Fruit fly (Drosophila melanogaster): ENCODE measurements around the gene CG11122.

Gene CG11122

dm6 chrX:11081242-11081641 is 43.3 kb downstream of the CG11122 start (continued):
- TF ChIP-seq CG8388 (GFP tag; optimal IDR thresholded peaks at IDR 0.05) (peak; percentile 30), NC2β (GFP tag; optimal IDR thresholded peaks at IDR 0.05) (no peak), E2f2 (GFP tag; IDR thresholded peaks at IDR 0.05) (no peak; the same call in 1 of the 2 replicates), CG18476 (GFP tag; optimal IDR thresholded peaks at IDR 0.05) (peak; percentile 9), CG15073 (GFP tag; optimal IDR thresholded peaks at IDR 0.05) (no peak), MTF-1 (GFP tag; optimal IDR thresholded peaks at IDR 0.05; ENCODE audit: borderline replicate concordance) (no peak), Six4 (GFP tag; optimal IDR thresholded peaks at IDR 0.05) (no peak), CG9727 (GFP tag; optimal IDR thresholded peaks at IDR 0.05) (peak; percentile 24), CG1647 (GFP tag; optimal IDR thresholded peaks at IDR 0.05) (no peak), CG9817 (tag; optimal IDR thresholded peaks at IDR 0.05) (peak; percentile 50), CG9932 (GFP tag; IDR thresholded peaks at IDR 0.05) (0 out of 2 replicates have a peak, but pooled peaks have one; percentile 21), lbe (GFP tag; optimal IDR thresholded peaks at IDR 0.05) (no peak), Ets65A (GFP tag) (peak; percentile 73), dmrt99B (tag; optimal IDR thresholded peaks at IDR 0.05) (peak; percentile 29), z (GFP tag; IDR thresholded peaks at IDR 0.05) (no peak), gem (tag; optimal IDR thresholded peaks at IDR 0.05) (peak; percentile 75), seq (GFP tag; IDR thresholded peaks at IDR 0.05) (peak; percentile 48; the same call in 1 of the 2 replicates), CG30020 (tag; optimal IDR thresholded peaks at IDR 0.05) (no peak), ewg (GFP tag; optimal IDR thresholded peaks at IDR 0.05) (peak; percentile 3), CG4820 (GFP tag; optimal IDR thresholded peaks at IDR 0.05) (peak; percentile 38), HHEX (GFP tag; optimal IDR thresholded peaks at IDR 0.05) (peak; percentile 27), zfh1 (GFP tag; IDR thresholded peaks at IDR 0.05) (0 out of 3 replicates have a peak, but pooled peaks have one; percentile 12), cwo (GFP tag; optimal IDR thresholded peaks at IDR 0.05) (peak; percentile 40), Kr (GFP tag; optimal IDR thresholded peaks at IDR 0.05) (no peak), CG12942 (GFP tag; optimal IDR thresholded peaks at IDR 0.05) (no peak), bab2 (GFP tag; optimal IDR thresholded peaks at IDR 0.05) (no peak), Gug (GFP tag; IDR thresholded peaks at IDR 0.05) (0 out of 4 replicates have a peak, but pooled peaks have one; percentile 10), stc (GFP tag; IDR thresholded peaks at IDR 0.05) (no peak), CG6254 (GFP tag; optimal IDR thresholded peaks at IDR 0.05) (peak; percentile 21), bcd (GFP tag; optimal IDR thresholded peaks at IDR 0.05) (peak; percentile 61), tll (GFP tag; optimal IDR thresholded peaks at IDR 0.05) (no peak), pho (GFP tag; optimal IDR thresholded peaks at IDR 0.05) (peak; percentile 13), vvl (GFP tag; IDR thresholded peaks at IDR 0.05) (peak; percentile 47; the same call in 1 of the 2 replicates), dysf (GFP tag; IDR thresholded peaks at IDR 0.05) (peak; percentile 70), CG16815 (GFP tag; optimal IDR thresholded peaks at IDR 0.05) (peak; percentile 11), row (GFP tag; IDR thresholded peaks at IDR 0.05) (peak; percentile 64), CG13775 (GFP tag; optimal IDR thresholded peaks at IDR 0.05) (peak; percentile 32), D19A (tag; optimal IDR thresholded peaks at IDR 0.05) (peak; percentile 40), CG7839 (tag; optimal IDR thresholded peaks at IDR 0.05) (peak; percentile 62), CG12104 (GFP tag; optimal IDR thresholded peaks at IDR 0.05) (no peak), ttk (GFP tag; IDR thresholded peaks at IDR 0.05) (peak; percentile 57; the same call in 1 of the 2 replicates), cad (GFP tag; optimal IDR thresholded peaks at IDR 0.05) (no peak), CG11093 (GFP tag; IDR thresholded peaks at IDR 0.05) (no peak), zf30C (GFP tag; optimal IDR thresholded peaks at IDR 0.05) (no peak), CG4424 (GFP tag; optimal IDR thresholded peaks at IDR 0.05) (peak; percentile 1), wor (GFP tag; IDR thresholded peaks at IDR 0.05) (no peak), CG14014 (GFP tag; IDR thresholded peaks at IDR 0.05) (peak; percentile 10; the same call in 1 of the 2 replicates), Sox102F (GFP tag; optimal IDR thresholded peaks at IDR 0.05) (peak; percentile 72), Sin3A (optimal IDR thresholded peaks at IDR 0.05) (no peak), Meics (GFP tag; optimal IDR thresholded peaks at IDR 0.05) (peak; percentile 69), Neu2 (GFP tag; optimal IDR thresholded peaks at IDR 0.05; ENCODE audit: borderline replicate concordance) (no peak)

Measured in whole organism, embryonic.